Fruit fly (Drosophila melanogaster): ENCODE results near the gene CG34241.
A peak's percentile ranks its signal among the peaks of the same experiment; 100 is the strongest.

CG34241 gene

dm6 chr3L:12083861-12084260 is 43.9 kb upstream of the CG34241 start (continued):
- TF ChIP-seq CG1233 (GFP tag; optimal IDR thresholded peaks at IDR 0.05) (peak; percentile 79), D19A (tag; optimal IDR thresholded peaks at IDR 0.05) (peak; percentile 58), maf-S (GFP tag; optimal IDR thresholded peaks at IDR 0.05) (no peak), CG10543 (GFP tag; optimal IDR thresholded peaks at IDR 0.05) (peak; percentile 32), Deaf1 (tag; optimal IDR thresholded peaks at IDR 0.05) (no peak), oc (tag; optimal IDR thresholded peaks at IDR 0.05) (peak; percentile 12), CG31441 (GFP tag; IDR thresholded peaks at IDR 0.05) (peak; percentile 63), nom (GFP tag; optimal IDR thresholded peaks at IDR 0.05) (no peak), HLH4C (GFP tag; IDR thresholded peaks at IDR 0.05; ENCODE audit: partially characterized antibody) (no peak), ranshi (GFP tag; IDR thresholded peaks at IDR 0.05) (peak; percentile 44; the same call in 1 of the 2 replicates), Jarid2 (GFP tag; optimal IDR thresholded peaks at IDR 0.05) (peak; percentile 7), CG9437 (GFP tag; optimal IDR thresholded peaks at IDR 0.05) (peak; percentile 7), corto (GFP tag; optimal IDR thresholded peaks at IDR 0.05) (no peak), CG32532 (GFP tag; IDR thresholded peaks at IDR 0.05) (no peak), sim (GFP tag; IDR thresholded peaks at IDR 0.05) (no peak), tup (GFP tag; optimal IDR thresholded peaks at IDR 0.05) (no peak), Max (GFP tag; optimal IDR thresholded peaks at IDR 0.05) (no peak), CG18764 (GFP tag; optimal IDR thresholded peaks at IDR 0.05) (peak; percentile 45), CG2116 (GFP tag; optimal IDR thresholded peaks at IDR 0.05) (peak; percentile 28), kni (GFP tag; optimal IDR thresholded peaks at IDR 0.05) (peak; percentile 66), nerfin-1 (tag; optimal IDR thresholded peaks at IDR 0.05) (peak; percentile 73), Asciz (GFP tag; optimal IDR thresholded peaks at IDR 0.05) (peak; percentile 85), CG33213 (GFP tag; optimal IDR thresholded peaks at IDR 0.05) (peak; percentile 31), fd96Cb (tag; optimal IDR thresholded peaks at IDR 0.05) (peak; percentile 49), CG18599 (GFP tag; optimal IDR thresholded peaks at IDR 0.05) (peak; percentile 67), CG4854 (GFP tag; optimal IDR thresholded peaks at IDR 0.05) (peak; percentile 31), CG42726 (GFP tag; IDR thresholded peaks at IDR 0.05; ENCODE audit: partially characterized antibody) (no peak), CG18619 (GFP tag; optimal IDR thresholded peaks at IDR 0.05) (peak; percentile 44), Sry-β (GFP tag; optimal IDR thresholded peaks at IDR 0.05) (peak; percentile 47), NC2β (GFP tag; optimal IDR thresholded peaks at IDR 0.05) (peak; percentile 35), CG2889 (GFP tag; IDR thresholded peaks at IDR 0.05) (no peak), unpg (GFP tag; optimal IDR thresholded peaks at IDR 0.05) (peak; percentile 60), CG2202 (tag; optimal IDR thresholded peaks at IDR 0.05) (peak; percentile 84), CG12659 (GFP tag; optimal IDR thresholded peaks at IDR 0.05) (peak; percentile 40), Sin3A (optimal IDR thresholded peaks at IDR 0.05) (no peak), az2 (GFP tag; optimal IDR thresholded peaks at IDR 0.05) (no peak), Atf6 (GFP tag; IDR thresholded peaks at IDR 0.05) (no peak), HHEX (GFP tag; optimal IDR thresholded peaks at IDR 0.05) (peak; percentile 59), CG14965 (GFP tag; optimal IDR thresholded peaks at IDR 0.05; ENCODE audit: borderline replicate concordance) (peak; percentile 24), psq (GFP tag; optimal IDR thresholded peaks at IDR 0.05) (no peak), CG31224 (GFP tag; IDR thresholded peaks at IDR 0.05) (no peak), Hmr (GFP tag; optimal IDR thresholded peaks at IDR 0.05) (peak; percentile 35), CG14014 (GFP tag; IDR thresholded peaks at IDR 0.05) (no peak; the same call in 1 of the 2 replicates), CG2875 (GFP tag; optimal IDR thresholded peaks at IDR 0.05) (peak; percentile 74), Nf-YB (GFP tag; optimal IDR thresholded peaks at IDR 0.05) (peak; percentile 44), CG4424 (GFP tag; optimal IDR thresholded peaks at IDR 0.05) (peak; percentile 52), HLH3B (GFP tag; IDR thresholded peaks at IDR 0.05) (peak; percentile 31; the same call in 1 of the 2 replicates), Usf (GFP tag; optimal IDR thresholded peaks at IDR 0.05) (no peak), stwl (tag; optimal IDR thresholded peaks at IDR 0.05) (peak; percentile 11), CG17802 (tag; optimal IDR thresholded peaks at IDR 0.05) (no peak)
